Worm (Caenorhabditis elegans) whole organism, young adult: ENCODE results near the gene isp-1.

Source experiments
- F23B12.7 ChIP-seq: sonication (generic microtip); optimal IDR thresholded peaks from 2 replicates; lab custom pipeline; 2017; ENCODE audit warnings: missing genetic modification characterization, mild to moderate bottlenecking, missing compliant biosample characterization, antibody characterized with exemption, moderate library complexity; ENCODE audit not compliant: insufficient read depth
- F39B2.1 ChIP-seq: fragments of 200-800 bp; sonication (Bioruptor generic); IDR thresholded peaks from 2 replicates; pipeline ENCODE4 v1.3.6; 2022; ENCODE audit warnings: missing genetic modification reagents, missing genetic modification characterization, missing compliant biosample characterization
- Y53F4B.3 ChIP-seq: fragments of 200-800 bp; sonication (Bioruptor generic); IDR thresholded peaks from 2 replicates; pipeline ENCODE4 v1.3.6; 2022; ENCODE audit warnings: missing genetic modification reagents, missing genetic modification characterization, missing compliant biosample characterization
- ama-1 ChIP-seq, 3 experiments: fragments of 150-350 bp in 1 of 3; sonication (generic microtip) in 2 of 3; optimal IDR thresholded peaks; 2 replicates each; lab custom pipeline; 2014 to 2018; ENCODE audit warnings: missing biosample characterization in 2 of 3, missing genetic modification characterization in 2 of 3, missing genetic modification reagents in 2 of 3
- ceh-58 ChIP-seq: fragments of 200-800 bp; sonication (Bioruptor generic); IDR thresholded peaks from 2 replicates; pipeline ENCODE4 v1.3.6; 2022; ENCODE audit warnings: missing genetic modification characterization, missing compliant biosample characterization
- dox-1 ChIP-seq: fragments of 200-800 bp; sonication (Bioruptor generic); IDR thresholded peaks from 2 replicates; pipeline ENCODE4 v1.3.6; 2022; ENCODE audit warnings: missing genetic modification reagents, missing genetic modification characterization, missing compliant biosample characterization
- hlh-26 ChIP-seq: fragments of 200-800 bp; sonication (Bioruptor generic); conservative IDR thresholded peaks from 2 replicates; pipeline ENCODE4 v1.3.6; 2022; ENCODE audit warnings: missing genetic modification reagents, missing genetic modification characterization, missing compliant biosample characterization
- mxl-1 ChIP-seq: sonication (generic microtip); optimal IDR thresholded peaks from 2 replicates; lab custom pipeline; 2016; ENCODE audit warnings: missing genetic modification characterization, missing compliant biosample characterization
- sdz-38 ChIP-seq: sonication (generic microtip); optimal IDR thresholded peaks from 2 replicates; lab custom pipeline; 2016; ENCODE audit warnings: missing genotype, missing genetic modification characterization, missing compliant biosample characterization
- unc-130 ChIP-seq: sonication (generic microtip); optimal IDR thresholded peaks from 2 replicates; lab custom pipeline; 2016; ENCODE audit warnings: missing genetic modification reagents, missing genetic modification characterization, missing compliant biosample characterization
- zim-3 ChIP-seq: sonication (generic microtip); optimal IDR thresholded peaks from 2 replicates; lab custom pipeline; 2017; ENCODE audit warnings: mild to moderate bottlenecking, missing genetic modification characterization, moderate library complexity, missing compliant biosample characterization
- ztf-3 ChIP-seq: fragments of 200-800 bp; sonication (Bioruptor generic); optimal IDR thresholded peaks from 2 replicates; lab custom pipeline; 2018; ENCODE audit warnings: mild to moderate bottlenecking, missing genetic modification characterization, missing compliant biosample characterization

DNA sequence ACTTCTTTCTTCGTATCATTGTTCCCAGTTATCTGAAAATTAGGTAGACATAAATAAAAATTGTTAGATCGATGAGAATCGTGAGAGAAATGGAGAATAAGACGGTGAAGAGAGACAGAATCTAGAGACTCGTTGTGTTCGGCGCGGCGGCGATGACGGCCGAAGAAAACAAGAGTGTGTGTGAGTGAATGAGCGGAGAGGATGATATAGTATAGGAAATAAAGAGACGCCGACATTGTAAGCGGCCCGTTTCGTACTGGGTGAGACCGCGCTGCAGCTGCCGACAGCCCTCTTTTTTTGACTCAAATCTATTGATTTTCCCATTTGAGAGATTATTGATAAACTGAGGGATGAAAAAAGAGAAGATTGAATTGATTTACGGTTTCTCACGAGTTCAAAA lies 23.7 kb downstream of the isp-1 start, which contains the start of gene Y42H9AR.4:
- no peak for TF ChIP-seq dox-1
- no peak for TF ChIP-seq sdz-38 (tag; lab: Kevin White, UChicago)
- no peak for TF ChIP-seq mxl-1
- no peak for TF ChIP-seq unc-130 (GFP tag; lab: Kevin White, UChicago)
- no peak for TF ChIP-seq F23B12.7 (tag; lab: Kevin White, UChicago)
- no peak for TF ChIP-seq hlh-26 (GFP tag; lab: Robert Waterston, UW)
- no peak for TF ChIP-seq zim-3
- no peak for TF ChIP-seq ama-1 (optimal IDR thresholded peaks at IDR 0.05; lab: Kevin White, UChicago)
- no peak for TF ChIP-seq ama-1 (GFP tag; optimal IDR thresholded peaks at IDR 0.05; lab: Kevin White, UChicago)
- TF ChIP-seq Y53F4B.3 (GFP tag; lab: Robert Waterston, UW): no peak
- TF ChIP-seq ceh-58 (GFP tag; lab: Robert Waterston, UW): no peak
- TF ChIP-seq ztf-3 (GFP tag; lab: Kevin White, UChicago): no peak
- no peak for TF ChIP-seq F39B2.1 (GFP tag; lab: Robert Waterston, UW)
